Fruit fly (Drosophila melanogaster): ENCODE data around the gene Mco3.

The Mco3 gene

dm6 chr3R:25880971-25881809, 16.1 kb upstream of the Mco3 start, which contains the start of gene Tsp96F (continued):
- no peak for TF ChIP-seq odd (GFP tag; optimal IDR thresholded peaks at IDR 0.05)
- TF ChIP-seq trem (tag; optimal IDR thresholded peaks at IDR 0.05): peak; percentile 53
- TF ChIP-seq CG32767 (GFP tag; IDR thresholded peaks at IDR 0.05): no peak
- TF ChIP-seq Side (GFP tag; optimal IDR thresholded peaks at IDR 0.05): no peak
- TF ChIP-seq BEAF-32 (GFP tag; optimal IDR thresholded peaks at IDR 0.05): peak; percentile 81
- TF ChIP-seq HLH4C (GFP tag; IDR thresholded peaks at IDR 0.05; ENCODE audit: partially characterized antibody): no peak; the same call in none of the 3 replicates
- TF ChIP-seq da (GFP tag; optimal IDR thresholded peaks at IDR 0.05): no peak
- TF ChIP-seq CG12219 (GFP tag; optimal IDR thresholded peaks at IDR 0.05): peak; percentile 6
- no peak; the same call in 2 of the 3 replicates for TF ChIP-seq CG17361 (GFP tag; IDR thresholded peaks at IDR 0.05)
- TF ChIP-seq PHDP (tag; optimal IDR thresholded peaks at IDR 0.05): no peak
- TF ChIP-seq bcd (GFP tag; optimal IDR thresholded peaks at IDR 0.05): peak; percentile 6
- TF ChIP-seq disco-r (GFP tag; optimal IDR thresholded peaks at IDR 0.05): no peak
- TF ChIP-seq CG3847 (GFP tag; IDR thresholded peaks at IDR 0.05): peak; percentile 38; the same call in 1 of the 2 replicates
- no peak for TF ChIP-seq ac (GFP tag; optimal IDR thresholded peaks at IDR 0.05)
- no peak for TF ChIP-seq CG10979 (tag; optimal IDR thresholded peaks at IDR 0.05)
- TF ChIP-seq Max (GFP tag; optimal IDR thresholded peaks at IDR 0.05): no peak
- TF ChIP-seq pfk (GFP tag; optimal IDR thresholded peaks at IDR 0.05): peak; percentile 10
- no peak for TF ChIP-seq sc (optimal IDR thresholded peaks at IDR 0.05)
- TF ChIP-seq sc (GFP tag; optimal IDR thresholded peaks at IDR 0.05): no peak
- TF ChIP-seq pita (GFP tag; optimal IDR thresholded peaks at IDR 0.05): peak; percentile 89
- TF ChIP-seq dmrt11E (tag; optimal IDR thresholded peaks at IDR 0.05): no peak
- TF ChIP-seq dpn (GFP tag; optimal IDR thresholded peaks at IDR 0.05): peak in 1 of 2 experiments; percentile 9
- TF ChIP-seq prd (optimal IDR thresholded peaks at IDR 0.05): no peak
- TF ChIP-seq prd (GFP tag; IDR thresholded peaks at IDR 0.05): no peak
- TF ChIP-seq lab (GFP tag; optimal IDR thresholded peaks at IDR 0.05): peak; percentile 4
- no peak for TF ChIP-seq CG11247 (GFP tag; IDR thresholded peaks at IDR 0.05)
- TF ChIP-seq CG8290 (GFP tag; optimal IDR thresholded peaks at IDR 0.05): no peak
- peak in 1 of 2 experiments; percentile 81 for TF ChIP-seq CG8290 (tag; optimal IDR thresholded peaks at IDR 0.05)
- no peak for TF ChIP-seq Dip2 (GFP tag; IDR thresholded peaks at IDR 0.05)
- TF ChIP-seq CoRest (tag; optimal IDR thresholded peaks at IDR 0.05): peak; percentile 18
- no peak for TF ChIP-seq Meics (GFP tag; optimal IDR thresholded peaks at IDR 0.05)
- peak; percentile 22 for TF ChIP-seq phol (tag; optimal IDR thresholded peaks at IDR 0.05)
- TF ChIP-seq CG15011 (GFP tag; optimal IDR thresholded peaks at IDR 0.05): no peak
- TF ChIP-seq Doc2 (GFP tag; IDR thresholded peaks at IDR 0.05): no peak
- TF ChIP-seq CG14441 (GFP tag; IDR thresholded peaks at IDR 0.05): no peak
- TF ChIP-seq eve (GFP tag; optimal IDR thresholded peaks at IDR 0.05): no peak
- TF ChIP-seq CG3995 (GFP tag; optimal IDR thresholded peaks at IDR 0.05): peak; percentile 39
- no peak for TF ChIP-seq crc (GFP tag; optimal IDR thresholded peaks at IDR 0.05)
- 0 out of 2 replicates have a peak, but pooled peaks have one; percentile 10 for TF ChIP-seq seq (GFP tag; IDR thresholded peaks at IDR 0.05)
- no peak for TF ChIP-seq CG10959 (GFP tag; IDR thresholded peaks at IDR 0.05)
- peak; percentile 67 for TF ChIP-seq CG13287 (GFP tag; IDR thresholded peaks at IDR 0.05; ENCODE audit: partially characterized antibody)

- TF ChIP-seq MBD-R2 (GFP tag; IDR thresholded peaks at IDR 0.05): peak; percentile 45; the same call in 1 of the 2 replicates
- TF ChIP-seq cg (GFP tag; optimal IDR thresholded peaks at IDR 0.05): peak; percentile 41
- peak; percentile 27 for TF ChIP-seq YL-1 (GFP tag; optimal IDR thresholded peaks at IDR 0.05)
- TF ChIP-seq sug (tag; optimal IDR thresholded peaks at IDR 0.05): no peak
- peak; percentile 34 for TF ChIP-seq Fer1 (GFP tag; optimal IDR thresholded peaks at IDR 0.05)
- TF ChIP-seq Dp (GFP tag; optimal IDR thresholded peaks at IDR 0.05): peak; percentile 41
- peak; percentile 83 for TF ChIP-seq CG8924 (tag; optimal IDR thresholded peaks at IDR 0.05)
- no peak for TF ChIP-seq CG1529 (GFP tag; optimal IDR thresholded peaks at IDR 0.05)
- no peak for TF ChIP-seq ERR (GFP tag; optimal IDR thresholded peaks at IDR 0.05)
- no peak for TF ChIP-seq CG14860 (GFP tag; IDR thresholded peaks at IDR 0.05; ENCODE audit: partially characterized antibody)
- TF ChIP-seq pzg (GFP tag; optimal IDR thresholded peaks at IDR 0.05): peak; percentile 35
These were observed 15.4 kb upstream of the Mco3 start, which contains the start of gene SppL for dm6 chr3R:25881915-25882314. Gene SppL (plus strand): TSS chr3R:25881984.

Data from whole organism, embryonic.